Worm (Caenorhabditis elegans): Measurements from ENCODE around the gene C46G7.1.
"Not testable (repeated sequence)": the region's sequence is repeated elsewhere in the genome, so short reads cannot be mapped to it uniquely, and the experiment has no call there.

C46G7.1 gene

ce11 chrIV:6014895-6015294 is 2.9 kb upstream of the C46G7.1 start, which contains the start of gene C46G7.2:
TSS of gene C46G7.2 (plus strand) at chrIV:6015195.
- TF ChIP-seq W03F9.2 (tag; optimal IDR thresholded peaks at IDR 0.05) = no peak
- TF ChIP-seq dao-5 (tag; optimal IDR thresholded peaks at IDR 0.05) = no peak
- TF ChIP-seq him-1 (tag; optimal IDR thresholded peaks at IDR 0.05) = no peak

DNA sequence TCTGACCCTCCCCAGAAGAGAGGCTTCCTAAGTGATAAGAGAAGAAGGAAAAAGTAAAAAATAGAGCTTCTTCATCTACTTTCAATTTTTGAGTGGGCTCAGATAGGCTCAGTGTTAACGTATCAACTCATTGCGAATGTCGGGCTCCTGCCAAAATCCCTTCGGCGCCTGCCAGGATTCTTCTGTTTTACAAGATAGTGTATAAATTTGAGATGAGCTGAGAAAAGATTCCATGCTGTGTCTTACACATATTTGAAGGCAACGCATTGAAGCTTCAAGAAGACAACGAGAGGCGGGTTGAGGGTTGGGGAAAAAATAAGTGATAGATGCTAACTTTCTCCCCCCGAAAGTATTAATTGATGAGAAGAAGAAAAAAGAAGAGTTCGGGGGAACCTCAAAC is 14.6 kb downstream of the C46G7.1 start:
- TF ChIP-seq him-1 (tag; optimal IDR thresholded peaks at IDR 0.05) (no peak), W03F9.2 (tag; optimal IDR thresholded peaks at IDR 0.05) (no peak), dao-5 (tag; optimal IDR thresholded peaks at IDR 0.05) (no peak)

DNA sequence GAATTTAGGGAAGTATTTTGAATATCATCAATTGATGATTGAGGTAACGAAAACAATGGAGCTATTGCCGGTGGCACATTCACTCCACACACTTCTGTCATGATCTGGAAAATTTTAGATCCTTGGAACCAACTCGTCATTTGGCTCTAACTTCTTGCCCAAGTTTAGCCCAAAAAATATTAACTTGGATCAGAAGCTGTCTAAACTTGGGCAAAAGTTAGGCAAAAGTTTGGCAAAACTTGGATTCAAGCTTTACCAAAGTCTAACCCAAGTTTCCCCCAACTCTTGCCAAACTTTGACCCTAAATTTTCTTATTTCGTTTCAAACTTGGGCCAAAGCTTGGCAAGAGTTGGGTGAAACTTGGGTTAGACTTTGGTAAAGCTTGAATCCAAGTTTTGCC is 15.7 kb downstream of the C46G7.1 start, which contains the start of gene pqn-22:
TSS of gene pqn-22 (minus strand) at position 101 of the 400 bp plus-strand sequence.
- TF ChIP-seq him-1, dao-5, W03F9.2 (tag; optimal IDR thresholded peaks at IDR 0.05): not testable (repeated sequence)

- no peak for TF ChIP-seq him-1 (tag; optimal IDR thresholded peaks at IDR 0.05)
- TF ChIP-seq W03F9.2 (tag; optimal IDR thresholded peaks at IDR 0.05) = no peak
- no peak for TF ChIP-seq dao-5 (tag; optimal IDR thresholded peaks at IDR 0.05)
Measured at ce11 chrIV:6035113-6035512, 17.3 kb downstream of the C46G7.1 start.

- no peak for TF ChIP-seq dao-5 (tag; optimal IDR thresholded peaks at IDR 0.05)
- no peak for TF ChIP-seq him-1 (tag; optimal IDR thresholded peaks at IDR 0.05)
- no peak for TF ChIP-seq W03F9.2 (tag; optimal IDR thresholded peaks at IDR 0.05)
Measured at ce11 chrIV:6040676-6041075, 22.9 kb downstream of the C46G7.1 start, which contains the start of gene kcc-2. TSS of gene kcc-2 (plus strand) at chrIV:6040976.

DNA sequence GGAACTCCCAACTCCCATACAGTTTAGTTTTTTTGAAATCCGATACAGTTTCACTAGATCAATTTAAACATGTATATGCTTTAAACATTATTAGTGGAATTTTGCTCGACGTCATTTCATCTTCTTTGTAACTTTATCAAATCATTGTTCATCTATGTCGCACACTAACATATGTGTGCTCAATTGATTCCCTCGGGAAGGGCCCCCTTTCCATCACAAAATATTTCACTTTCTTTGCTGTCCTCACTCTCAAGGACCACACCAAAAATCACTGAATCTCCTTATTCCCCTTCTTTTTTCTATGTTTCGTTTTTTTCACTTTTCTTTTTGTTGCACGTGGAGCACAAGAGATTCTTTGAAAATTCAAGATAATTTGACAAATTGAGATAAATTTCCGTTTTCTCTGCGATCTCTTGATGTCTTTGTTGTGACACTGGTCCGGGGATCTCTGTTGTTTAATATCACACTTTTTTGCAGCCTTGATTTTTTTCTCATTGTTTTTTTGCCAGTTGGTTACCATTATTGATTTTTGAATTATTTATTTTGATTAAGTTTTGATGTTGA is 29.4 kb downstream of the C46G7.1 start:
- TF ChIP-seq him-1 (tag; optimal IDR thresholded peaks at IDR 0.05) (no peak), dao-5 (tag; optimal IDR thresholded peaks at IDR 0.05) (no peak)

DNA sequence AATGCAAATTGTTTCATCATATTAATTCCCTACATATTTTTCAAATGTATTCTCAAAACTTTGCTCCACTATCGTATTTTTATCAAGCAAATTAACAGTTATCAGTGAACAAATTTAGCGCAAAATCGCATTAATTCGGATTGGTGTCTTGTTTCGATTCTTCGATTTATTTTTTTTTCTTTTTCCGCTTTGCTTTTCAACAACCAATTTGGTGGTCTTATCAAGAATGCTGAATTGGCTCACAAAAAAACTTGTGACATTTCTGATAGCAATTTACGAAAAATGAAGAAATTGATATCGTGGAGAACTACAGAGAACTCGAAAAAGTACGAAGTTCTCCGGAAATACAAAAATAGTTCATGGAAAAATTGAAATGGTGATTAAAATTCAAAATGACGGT is 30.7 kb downstream of the C46G7.1 start:
- TF ChIP-seq W03F9.2 (tag; optimal IDR thresholded peaks at IDR 0.05) (no peak), dao-5 (tag; optimal IDR thresholded peaks at IDR 0.05) (no peak), him-1 (tag; optimal IDR thresholded peaks at IDR 0.05) (no peak)

- TF ChIP-seq W03F9.2 (tag; optimal IDR thresholded peaks at IDR 0.05) = no peak
- no peak for TF ChIP-seq dao-5 (tag; optimal IDR thresholded peaks at IDR 0.05)
- no peak for TF ChIP-seq him-1 (tag; optimal IDR thresholded peaks at IDR 0.05)
Measured at ce11 chrIV:6049062-6049461, 31.3 kb downstream of the C46G7.1 start.

ce11 chrIV:6051884-6052283 is 34.1 kb downstream of the C46G7.1 start:
- TF ChIP-seq W03F9.2 (tag; optimal IDR thresholded peaks at IDR 0.05) (no peak), him-1 (tag; optimal IDR thresholded peaks at IDR 0.05) (no peak), dao-5 (tag; optimal IDR thresholded peaks at IDR 0.05) (no peak)

ce11 chrIV:6053436-6053835 is 35.6 kb downstream of the C46G7.1 start:
- TF ChIP-seq dao-5 (tag; optimal IDR thresholded peaks at IDR 0.05) (no peak), W03F9.2 (tag; optimal IDR thresholded peaks at IDR 0.05) (no peak), him-1 (tag; optimal IDR thresholded peaks at IDR 0.05) (no peak)

DNA sequence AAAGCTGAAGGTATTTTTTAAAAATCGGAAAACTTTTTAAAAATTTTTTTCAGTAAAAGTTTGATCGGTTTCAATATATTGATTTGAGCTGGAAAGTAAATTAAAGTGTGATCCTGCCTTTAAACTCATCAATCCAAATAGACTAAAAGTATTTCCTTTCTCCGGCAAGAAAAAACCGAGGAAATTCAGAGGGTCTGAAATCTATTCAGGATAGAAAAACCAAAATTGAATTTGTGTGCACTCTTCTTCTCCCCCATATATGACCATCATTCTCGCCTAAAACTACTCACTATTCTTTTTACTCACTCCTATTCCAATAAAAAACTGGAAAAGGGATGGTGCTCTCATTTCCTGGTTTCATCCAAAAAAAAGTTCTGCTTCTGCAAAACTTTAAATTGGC is 37.0 kb downstream of the C46G7.1 start:
- no peak for TF ChIP-seq W03F9.2 (tag; optimal IDR thresholded peaks at IDR 0.05)
- no peak for TF ChIP-seq him-1 (tag; optimal IDR thresholded peaks at IDR 0.05)
- TF ChIP-seq dao-5 (tag; optimal IDR thresholded peaks at IDR 0.05) = no peak

- no peak for TF ChIP-seq him-1 (tag; optimal IDR thresholded peaks at IDR 0.05)
- no peak for TF ChIP-seq dao-5 (tag; optimal IDR thresholded peaks at IDR 0.05)
- no peak for TF ChIP-seq W03F9.2 (tag; optimal IDR thresholded peaks at IDR 0.05)
Measured at ce11 chrIV:6059702-6060101, 41.9 kb downstream of the C46G7.1 start.

DNA sequence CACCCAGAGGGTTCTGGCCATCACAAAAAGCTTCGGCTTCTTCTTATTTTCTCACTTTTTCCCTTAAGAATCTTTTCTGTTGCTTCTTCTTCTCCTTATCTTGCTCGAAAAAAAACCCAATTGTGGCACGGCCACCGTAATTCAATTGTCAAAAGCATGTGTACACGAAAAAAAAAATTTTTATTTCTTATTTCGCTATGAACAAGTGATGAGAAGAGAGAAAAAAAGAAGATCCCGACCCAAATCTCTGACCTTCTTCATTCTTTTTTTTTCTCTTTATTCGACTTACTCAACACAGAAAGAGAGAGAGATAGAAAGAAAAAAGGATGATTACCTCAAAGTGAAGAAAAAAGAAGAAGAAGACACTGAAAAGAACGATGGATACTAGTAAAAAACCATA is 43.1 kb downstream of the C46G7.1 start:
- TF ChIP-seq dao-5 (tag; optimal IDR thresholded peaks at IDR 0.05) (no peak), him-1 (tag; optimal IDR thresholded peaks at IDR 0.05) (peak; percentile 53)

ce11 chrIV:6062078-6062477 is 44.3 kb downstream of the C46G7.1 start:
- no peak for TF ChIP-seq him-1 (tag; optimal IDR thresholded peaks at IDR 0.05)
- TF ChIP-seq W03F9.2 (tag; optimal IDR thresholded peaks at IDR 0.05) = no peak
- TF ChIP-seq dao-5 (tag; optimal IDR thresholded peaks at IDR 0.05) = no peak

DNA sequence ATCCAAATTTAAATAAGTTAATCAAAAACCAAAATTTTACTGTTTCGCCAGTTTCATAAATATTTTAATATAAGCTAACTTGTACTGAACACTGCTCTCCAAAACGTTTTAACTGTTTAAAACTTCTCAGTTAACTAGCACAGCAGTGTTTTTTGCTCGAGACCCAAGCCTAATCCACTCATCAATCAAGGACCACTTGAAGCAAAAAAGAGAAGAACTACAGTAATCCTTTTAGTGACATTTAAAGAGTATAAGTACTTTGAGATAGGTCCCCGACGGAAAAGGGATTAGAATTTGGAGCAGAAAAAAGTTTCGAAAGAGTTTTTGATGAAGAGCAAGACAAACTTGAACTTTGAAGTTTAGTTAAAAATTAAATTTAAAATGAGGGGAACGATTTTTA is 46.9 kb downstream of the C46G7.1 start:
- TF ChIP-seq him-1 (tag; optimal IDR thresholded peaks at IDR 0.05) (no peak), W03F9.2 (tag; optimal IDR thresholded peaks at IDR 0.05) (no peak), dao-5 (tag; optimal IDR thresholded peaks at IDR 0.05) (no peak)

Data from whole organism, L4/young adult.